Worm (Caenorhabditis elegans) whole organism, young adult: Measurements from ENCODE around the gene tbc-10.
A peak's percentile ranks its signal among the peaks of the same experiment; 100 is the strongest.

Experiments
- B0019.2 ChIP-seq: fragments of 200-800 bp; sonication (Bioruptor generic); conservative IDR thresholded peaks from 2 replicates; pipeline ENCODE4 v1.3.6; 2022; ENCODE audit warnings: missing genetic modification reagents, missing genetic modification characterization, missing compliant biosample characterization
- B0035.1 ChIP-seq: sonication (generic microtip); optimal IDR thresholded peaks from 2 replicates; lab custom pipeline; 2016; ENCODE audit warnings: missing genetic modification characterization, mild to moderate bottlenecking, missing compliant biosample characterization, missing genotype, missing genetic modification reagents
- F39B2.1 ChIP-seq: fragments of 200-800 bp; sonication (Bioruptor generic); IDR thresholded peaks from 2 replicates; pipeline ENCODE4 v1.3.6; 2022; ENCODE audit warnings: missing genetic modification reagents, missing genetic modification characterization, missing compliant biosample characterization
- F49E8.2 ChIP-seq: sonication (generic microtip); optimal IDR thresholded peaks from 3 replicates; lab custom pipeline; 2017; ENCODE audit warnings: missing genetic modification characterization, mild to moderate bottlenecking, missing compliant biosample characterization, antibody characterized with exemption, moderate library complexity; ENCODE audit not compliant: insufficient read depth
- K12H6.12 ChIP-seq: fragments of 200-800 bp; sonication (Bioruptor generic); optimal IDR thresholded peaks from 2 replicates; lab custom pipeline; 2018; ENCODE audit warnings: mild to moderate bottlenecking, missing genetic modification characterization, missing compliant biosample characterization
- T26A5.8 ChIP-seq: sonication (generic microtip); optimal IDR thresholded peaks from 2 replicates; lab custom pipeline; 2016; ENCODE audit warnings: missing genetic modification characterization, missing compliant biosample characterization
- Y79H2A.3 ChIP-seq: fragments of 200-800 bp; sonication (Bioruptor generic); conservative IDR thresholded peaks from 2 replicates; pipeline ENCODE4 v1.3.6; 2022; ENCODE audit warnings: missing genetic modification reagents, missing genetic modification characterization, missing compliant biosample characterization
- attf-5 ChIP-seq: fragments of 200-800 bp; sonication (Bioruptor generic); optimal IDR thresholded peaks from 2 replicates; lab custom pipeline; 2018; ENCODE audit warnings: mild to moderate bottlenecking, missing genetic modification characterization, missing compliant biosample characterization
- bed-1 ChIP-seq: fragments of 200-800 bp; sonication (Bioruptor generic); IDR thresholded peaks from 2 replicates; pipeline ENCODE4 v1.3.6; 2022; ENCODE audit warnings: missing genetic modification reagents, missing genetic modification characterization, missing compliant biosample characterization
- cebp-1 ChIP-seq, 2 experiments: fragments of 200-800 bp in 1 of 2; sonication (Bioruptor generic) in 1 of 2; sonication (generic microtip) in 1 of 2; IDR thresholded peaks in 1 of 2; optimal IDR thresholded peaks in 1 of 2; 2 replicates each; pipeline versions ENCODE4 v1.3.6 to Lab custom; 2017 to 2022; ENCODE audit warnings: missing compliant biosample characterization in 2 of 2, missing genetic modification characterization in 2 of 2, mild to moderate bottlenecking in 1 of 2, missing genetic modification reagents in 1 of 2, moderate library complexity in 1 of 2
- ceh-100 ChIP-seq: fragments of 200-800 bp; sonication (Bioruptor generic); IDR thresholded peaks from 2 replicates; pipeline ENCODE4 v1.3.6; 2022; ENCODE audit warnings: missing genetic modification reagents, missing genetic modification characterization, missing compliant biosample characterization
- dox-1 ChIP-seq: fragments of 200-800 bp; sonication (Bioruptor generic); IDR thresholded peaks from 2 replicates; pipeline ENCODE4 v1.3.6; 2022; ENCODE audit warnings: missing genetic modification reagents, missing genetic modification characterization, missing compliant biosample characterization
- egl-44 ChIP-seq: fragments of 200-800 bp; sonication (Bioruptor generic); IDR thresholded peaks from 2 replicates; pipeline ENCODE4 v1.3.6; 2022; ENCODE audit warnings: missing genetic modification reagents, missing genetic modification characterization, missing compliant biosample characterization
- egrh-3 ChIP-seq: fragments of 200-800 bp; sonication (Bioruptor generic); IDR thresholded peaks from 2 replicates; pipeline ENCODE4 v1.3.6; 2022; ENCODE audit warnings: missing genetic modification reagents, missing genetic modification characterization, missing compliant biosample characterization
- him-1 ChIP-seq: sonication (generic microtip); optimal IDR thresholded peaks from 2 replicates; lab custom pipeline; 2016; ENCODE audit warnings: missing genotype, missing genetic modification reagents, missing genetic modification characterization, missing compliant biosample characterization
- hlh-26 ChIP-seq: fragments of 200-800 bp; sonication (Bioruptor generic); conservative IDR thresholded peaks from 2 replicates; pipeline ENCODE4 v1.3.6; 2022; ENCODE audit warnings: missing genetic modification reagents, missing genetic modification characterization, missing compliant biosample characterization
- lag-1 ChIP-seq: fragments of 200-800 bp; sonication (Bioruptor generic); IDR thresholded peaks from 2 replicates; pipeline ENCODE4 v1.3.6; 2022; ENCODE audit warnings: missing genetic modification reagents, missing genetic modification characterization, missing compliant biosample characterization
- let-526 ChIP-seq: fragments of 200-800 bp; sonication (Bioruptor generic); IDR thresholded peaks from 2 replicates; pipeline ENCODE4 v1.3.6; 2022; ENCODE audit warnings: missing genetic modification reagents, missing genetic modification characterization, missing compliant biosample characterization
- let-607 ChIP-seq, 2 experiments: fragments of 200-800 bp in 1 of 2; sonication (Bioruptor generic) in 1 of 2; sonication (generic microtip) in 1 of 2; optimal IDR thresholded peaks; 2 replicates each; lab custom pipeline; 2016 to 2018; ENCODE audit warnings: mild to moderate bottlenecking in 2 of 2, missing compliant biosample characterization in 2 of 2, missing genetic modification characterization in 2 of 2, moderate library complexity in 2 of 2, missing genotype in 1 of 2
- madf-10 ChIP-seq: sonication (generic microtip); optimal IDR thresholded peaks from 2 replicates; lab custom pipeline; 2016; ENCODE audit warnings: mild to moderate bottlenecking, missing genetic modification characterization, missing compliant biosample characterization
- madf-3 ChIP-seq: fragments of 200-800 bp; sonication (Bioruptor generic); IDR thresholded peaks from 2 replicates; pipeline ENCODE4 v1.3.6; 2022; ENCODE audit warnings: missing genetic modification reagents, missing genetic modification characterization, missing compliant biosample characterization
- madf-8 ChIP-seq: fragments of 200-800 bp; sonication (Bioruptor generic); conservative IDR thresholded peaks from 2 replicates; pipeline ENCODE4 v1.3.6; 2022; ENCODE audit warnings: missing genetic modification reagents, missing genetic modification characterization, missing compliant biosample characterization
- mel-28 ChIP-seq: sonication (generic microtip); optimal IDR thresholded peaks from 2 replicates; lab custom pipeline; 2016; ENCODE audit warnings: borderline replicate concordance, mild to moderate bottlenecking, missing genetic modification characterization, missing compliant biosample characterization
- mes-4 ChIP-seq: sonication (generic microtip); optimal IDR thresholded peaks from 2 replicates; lab custom pipeline; 2016; ENCODE audit warnings: missing genotype, missing genetic modification characterization, missing compliant biosample characterization
- mxl-1 ChIP-seq: sonication (generic microtip); optimal IDR thresholded peaks from 2 replicates; lab custom pipeline; 2016; ENCODE audit warnings: missing genetic modification characterization, missing compliant biosample characterization
- nhr-179 ChIP-seq: sonication (generic microtip); optimal IDR thresholded peaks from 2 replicates; lab custom pipeline; 2016; ENCODE audit warnings: mild to moderate bottlenecking, missing genetic modification characterization, missing compliant biosample characterization
- nhr-80 ChIP-seq: sonication (generic microtip); optimal IDR thresholded peaks from 2 replicates; lab custom pipeline; 2016; ENCODE audit warnings: missing genetic modification characterization, missing compliant biosample characterization
- pbrm-1 ChIP-seq: fragments of 200-800 bp; sonication (Bioruptor generic); IDR thresholded peaks from 2 replicates; pipeline ENCODE4 v1.3.6; 2022; ENCODE audit warnings: missing genetic modification reagents, missing genetic modification characterization, missing compliant biosample characterization
- tlf-1 ChIP-seq: fragments of 200-800 bp; sonication (Bioruptor generic); optimal IDR thresholded peaks from 2 replicates; lab custom pipeline; 2018; ENCODE audit warnings: mild to moderate bottlenecking, missing genetic modification characterization, missing compliant biosample characterization
- unc-130 ChIP-seq: sonication (generic microtip); optimal IDR thresholded peaks from 2 replicates; lab custom pipeline; 2016; ENCODE audit warnings: missing genetic modification reagents, missing genetic modification characterization, missing compliant biosample characterization
- unc-62 ChIP-seq: fragments of 150-350 bp; optimal IDR thresholded peaks from 2 replicates; lab custom pipeline; 2014; ENCODE audit warnings: missing biosample characterization, missing genetic modification reagents, missing genetic modification characterization
- zfh-2 ChIP-seq: fragments of 200-800 bp; sonication (Bioruptor generic); conservative IDR thresholded peaks from 2 replicates; pipeline ENCODE4 v1.3.6; 2022; ENCODE audit warnings: missing genetic modification reagents, missing genetic modification characterization, missing compliant biosample characterization
- ztf-22 ChIP-seq: fragments of 200-800 bp; sonication (Bioruptor generic); optimal IDR thresholded peaks from 2 replicates; lab custom pipeline; 2018; ENCODE audit warnings: mild to moderate bottlenecking, missing genetic modification characterization, moderate library complexity, missing compliant biosample characterization
- ztf-25 ChIP-seq: fragments of 200-800 bp; sonication (Bioruptor generic); IDR thresholded peaks from 2 replicates; pipeline ENCODE4 v1.3.6; 2022; ENCODE audit warnings: missing genetic modification reagents, missing genetic modification characterization, missing compliant biosample characterization

tbc-10 gene

DNA sequence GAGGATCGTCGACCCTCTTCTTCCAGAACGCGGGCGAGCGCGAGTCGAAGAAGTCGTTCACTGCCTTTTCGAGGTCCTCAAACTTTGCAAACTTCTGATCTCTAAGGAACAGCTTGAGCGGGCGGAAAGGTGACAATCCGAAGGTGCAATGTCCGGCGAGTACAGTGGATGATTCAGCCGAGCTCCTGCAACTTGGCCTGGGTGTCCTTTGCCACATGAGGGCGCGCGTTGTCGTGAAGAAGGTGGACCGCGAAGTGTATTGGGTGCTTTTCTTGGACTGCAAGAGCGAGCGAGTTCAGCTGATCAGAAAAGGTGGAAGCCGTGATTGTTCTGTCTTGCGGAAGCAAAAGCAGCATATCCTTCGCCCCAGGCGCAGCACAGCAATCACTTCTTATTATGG lies 41.1 kb upstream of the tbc-10 start:
- TF ChIP-seq lag-1: no peak
- TF ChIP-seq ceh-100: no peak
- peak; percentile 64 for TF ChIP-seq zfh-2 (GFP tag; lab: Robert Waterston, UW)
- no peak for TF ChIP-seq mxl-1 (tag; lab: Kevin White, UChicago)

ce11 chrIII:943426-943927 lies 39.6 kb upstream of the tbc-10 start, which contains the start of gene fbxa-59:
Gene fbxa-59 (minus strand): TSS chrIII:943476.
- TF ChIP-seq K12H6.12 (tag; lab: Kevin White, UChicago): no peak
- TF ChIP-seq mes-4 (tag; lab: Kevin White, UChicago): no peak
- peak; percentile 67 for TF ChIP-seq unc-62 (GFP tag; lab: Kevin White, UChicago)
- TF ChIP-seq cebp-1 (GFP tag; IDR thresholded peaks at IDR 0.05; lab: Robert Waterston, UW): peak; percentile 65; the same call in 1 of the 2 replicates
- peak; percentile 56 for TF ChIP-seq cebp-1 (tag; optimal IDR thresholded peaks at IDR 0.05; lab: Kevin White, UChicago)
- TF ChIP-seq hlh-26 (GFP tag; lab: Robert Waterston, UW): no peak
- TF ChIP-seq dox-1 (GFP tag; lab: Robert Waterston, UW): no peak
- TF ChIP-seq mel-28: no peak
- TF ChIP-seq let-607 (tag; optimal IDR thresholded peaks at IDR 0.05; lab: Kevin White, UChicago): peak in 1 of 2 experiments; percentile 2
- no peak for TF ChIP-seq B0035.1 (tag; lab: Kevin White, UChicago)
- peak; percentile 55 for TF ChIP-seq nhr-80 (tag; lab: Kevin White, UChicago)
- TF ChIP-seq Y79H2A.3 (GFP tag; lab: Robert Waterston, UW): no peak

DNA sequence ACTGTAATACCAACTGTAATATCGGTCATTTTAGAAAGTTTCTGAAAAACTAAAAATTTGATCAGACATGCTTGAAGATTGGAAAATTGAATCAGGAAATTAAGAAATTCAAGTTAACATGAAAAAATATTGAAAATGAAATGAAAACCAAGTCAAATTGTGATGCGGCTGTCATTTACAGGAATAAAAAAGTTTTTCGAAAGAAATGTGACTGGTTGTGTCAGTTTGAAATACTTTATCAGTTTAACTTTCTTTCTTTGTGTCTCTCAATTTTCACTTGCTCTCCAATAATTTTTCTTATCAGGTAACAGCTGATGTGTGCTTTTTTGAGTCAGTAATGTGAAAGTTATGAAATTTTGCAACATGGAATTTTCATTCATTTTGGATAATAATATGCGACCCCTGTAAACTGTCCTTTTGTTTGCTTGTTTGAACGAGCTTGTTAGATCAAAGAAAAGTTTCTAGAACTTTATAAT lies 36.8 kb upstream of the tbc-10 start, which contains the start of gene fbxa-60:
Gene fbxa-60, minus strand, starts transcription at position 51 of the 476 bp plus-strand sequence.
- TF ChIP-seq ztf-22 (GFP tag; lab: Kevin White, UChicago) (no peak), bed-1 (GFP tag; lab: Robert Waterston, UW) (no peak), egl-44 (no peak), F49E8.2 (tag; lab: Kevin White, UChicago) (no peak), ceh-100 (no peak), F39B2.1 (GFP tag; lab: Robert Waterston, UW) (no peak), pbrm-1 (GFP tag; lab: Robert Waterston, UW) (no peak), B0019.2 (GFP tag; lab: Robert Waterston, UW) (no peak), nhr-179 (no peak), madf-8 (GFP tag; lab: Robert Waterston, UW) (no peak), him-1 (no peak), madf-3 (GFP tag; lab: Robert Waterston, UW) (no peak), egrh-3 (GFP tag; lab: Robert Waterston, UW) (no peak), ztf-25 (no peak), unc-62 (GFP tag; lab: Kevin White, UChicago) (peak; percentile 60), unc-130 (GFP tag; lab: Kevin White, UChicago) (no peak), tlf-1 (GFP tag; lab: Kevin White, UChicago) (no peak), T26A5.8 (tag; lab: Kevin White, UChicago) (no peak), attf-5 (peak; percentile 27), nhr-80 (tag; lab: Kevin White, UChicago) (peak; percentile 79), madf-10 (tag; lab: Kevin White, UChicago) (no peak), cebp-1 (GFP tag; IDR thresholded peaks at IDR 0.05; lab: Robert Waterston, UW) (peak; percentile 88), cebp-1 (tag; optimal IDR thresholded peaks at IDR 0.05; lab: Kevin White, UChicago) (peak; percentile 78), let-526 (GFP tag; lab: Robert Waterston, UW) (no peak)
